Fruit fly (Drosophila melanogaster) whole organism, embryonic: ENCODE data around the gene Ripalpha.
A peak's percentile ranks its signal among the peaks of the same experiment; 100 is the strongest.

Source experiments
- Atf-2 ChIP-seq: fragments of 200-800 bp; sonication (Bioruptor generic); optimal IDR thresholded peaks from 2 replicates; lab custom pipeline; 2016; ENCODE audit warnings: missing biosample characterization, missing genetic modification characterization
- Atf3 ChIP-seq: fragments of 200-800 bp; sonication (Bioruptor generic); optimal IDR thresholded peaks from 3 replicates; lab custom pipeline; 2016; ENCODE audit warnings: missing biosample characterization, missing genetic modification characterization
- Bgb ChIP-seq: fragments of 200-800 bp; sonication (Bioruptor generic); IDR thresholded peaks from 2 replicates; pipeline ENCODE4 v1.3.6; 2022; ENCODE audit warnings: missing biosample characterization, missing genetic modification characterization; ENCODE audit not compliant: partially characterized antibody
- CG10267 ChIP-seq: fragments of 200-800 bp; sonication (Bioruptor generic); optimal IDR thresholded peaks from 2 replicates; lab custom pipeline; 2018; ENCODE audit warnings: missing biosample characterization, mild to moderate bottlenecking, missing genetic modification characterization, moderate library complexity
- CG10654 ChIP-seq: fragments of 200-800 bp; sonication (Bioruptor generic); optimal IDR thresholded peaks from 2 replicates; lab custom pipeline; 2016; ENCODE audit warnings: missing biosample characterization, missing genetic modification characterization
- CG11696 ChIP-seq: fragments of 200-800 bp; sonication (Bioruptor generic); IDR thresholded peaks from 2 replicates; pipeline ENCODE4 v1.3.6; 2022; ENCODE audit warnings: missing biosample characterization, missing genetic modification characterization
- CG12391 ChIP-seq: fragments of 200-800 bp; sonication (Bioruptor generic); optimal IDR thresholded peaks from 3 replicates; lab custom pipeline; 2018; ENCODE audit warnings: missing biosample characterization, mild to moderate bottlenecking, missing genetic modification characterization, moderate library complexity
- CG13123 ChIP-seq: fragments of 200-800 bp; sonication (Bioruptor generic); optimal IDR thresholded peaks from 2 replicates; lab custom pipeline; 2016; ENCODE audit warnings: missing biosample characterization, missing genetic modification characterization
- CG13775 ChIP-seq: fragments of 200-800 bp; sonication (Bioruptor generic); optimal IDR thresholded peaks from 3 replicates; lab custom pipeline; 2017; ENCODE audit warnings: missing biosample characterization, mild to moderate bottlenecking, missing genetic modification characterization
- CG14050 ChIP-seq: fragments of 200-800 bp; sonication (Bioruptor generic); IDR thresholded peaks from 3 replicates; pipeline ENCODE4 v1.3.6; 2022; ENCODE audit warnings: missing biosample characterization, missing genetic modification characterization
- CG17829 ChIP-seq: fragments of 200-800 bp; optimal IDR thresholded peaks from 2 replicates; lab custom pipeline; 2019; ENCODE audit warnings: missing biosample characterization, mild to moderate bottlenecking, missing genetic modification characterization, moderate library complexity
- CG2120 ChIP-seq: fragments of 200-800 bp; sonication (Bioruptor generic); optimal IDR thresholded peaks from 3 replicates; lab custom pipeline; 2016; ENCODE audit warnings: missing biosample characterization, missing genetic modification characterization
- CG34422 ChIP-seq: fragments of 200-800 bp; sonication (Bioruptor generic); IDR thresholded peaks from 3 replicates; pipeline ENCODE4 v1.3.6; 2022; ENCODE audit warnings: missing biosample characterization, missing genetic modification characterization
- CG3838 ChIP-seq: fragments of 200-800 bp; sonication (Bioruptor generic); optimal IDR thresholded peaks from 3 replicates; lab custom pipeline; 2016; ENCODE audit warnings: missing biosample characterization, missing genetic modification characterization
- CG3847 ChIP-seq: fragments of 200-800 bp; sonication (Bioruptor generic); IDR thresholded peaks from 2 replicates; pipeline ENCODE4 v1.3.6; 2022; ENCODE audit warnings: missing biosample characterization, missing genetic modification characterization
- CG42726 ChIP-seq: fragments of 200-800 bp; sonication (Bioruptor generic); IDR thresholded peaks from 2 replicates; pipeline ENCODE4 v1.3.6; 2022; ENCODE audit warnings: missing biosample characterization, missing genetic modification characterization; ENCODE audit not compliant: partially characterized antibody
- CG6175 ChIP-seq: fragments of 200-800 bp; sonication (Bioruptor generic); IDR thresholded peaks from 3 replicates; pipeline ENCODE4 v1.3.6; 2022; ENCODE audit warnings: missing biosample characterization, missing genetic modification characterization
- CG6254 ChIP-seq: fragments of 200-800 bp; sonication (Bioruptor generic); optimal IDR thresholded peaks from 3 replicates; lab custom pipeline; 2017; ENCODE audit warnings: mild to moderate bottlenecking, missing biosample characterization, missing genetic modification reagents, missing genetic modification characterization
- CG7357 ChIP-seq: fragments of 200-800 bp; sonication (Bioruptor generic); IDR thresholded peaks from 3 replicates; pipeline ENCODE4 v1.3.6; 2022; ENCODE audit warnings: missing biosample characterization, missing genetic modification characterization
- CG7928 ChIP-seq: fragments of 200-800 bp; sonication (Bioruptor generic); optimal IDR thresholded peaks from 2 replicates; lab custom pipeline; 2017; ENCODE audit warnings: missing biosample characterization, mild to moderate bottlenecking, missing genetic modification characterization
- Dp ChIP-seq: fragments of 200-800 bp; sonication (Bioruptor generic); optimal IDR thresholded peaks from 2 replicates; lab custom pipeline; 2018; ENCODE audit warnings: missing biosample characterization, mild to moderate bottlenecking, missing genetic modification characterization, moderate library complexity
- GATAe ChIP-seq: fragments of 200-800 bp; sonication (Bioruptor generic); conservative IDR thresholded peaks from 2 replicates; pipeline ENCODE4 v1.3.6; 2022; ENCODE audit warnings: missing biosample characterization, missing genetic modification characterization
- H2.0 ChIP-seq: fragments of 200-800 bp; sonication (Bioruptor generic); IDR thresholded peaks from 2 replicates; pipeline ENCODE4 v1.3.6; 2022; ENCODE audit warnings: missing biosample characterization, missing genetic modification characterization
- Hand ChIP-seq: fragments of 200-800 bp; sonication (Bioruptor generic); optimal IDR thresholded peaks from 2 replicates; lab custom pipeline; 2017; ENCODE audit warnings: mild to moderate bottlenecking, missing biosample characterization, missing genetic modification reagents, missing genetic modification characterization
- Med ChIP-seq: fragments of 200-800 bp; sonication (Bioruptor generic); peaks from one replicate; lab custom pipeline; 2016; ENCODE audit warnings: missing biosample characterization, missing genetic modification characterization, mild to moderate bottlenecking, inconsistent platforms, moderate library complexity
- Nf-YB ChIP-seq: fragments of 200-800 bp; sonication (Bioruptor generic); optimal IDR thresholded peaks from 3 replicates; lab custom pipeline; 2019; ENCODE audit warnings: missing biosample characterization, mild to moderate bottlenecking, missing genetic modification characterization, moderate library complexity
- Rfx ChIP-seq: fragments of 200-800 bp; sonication (Bioruptor generic); IDR thresholded peaks from 2 replicates; pipeline ENCODE4 v1.3.6; 2022; ENCODE audit warnings: missing biosample characterization, missing genetic modification characterization
- ase ChIP-seq: fragments of 200-800 bp; sonication (Bioruptor generic); IDR thresholded peaks from 3 replicates; pipeline ENCODE4 v1.3.6; 2022; ENCODE audit warnings: missing biosample characterization, missing genetic modification characterization
- az2 ChIP-seq: fragments of 200-800 bp; sonication (Bioruptor generic); optimal IDR thresholded peaks from 3 replicates; lab custom pipeline; 2016; ENCODE audit warnings: missing biosample characterization, missing genetic modification characterization
- cg ChIP-seq: fragments of 200-800 bp; sonication (Bioruptor generic); optimal IDR thresholded peaks from 3 replicates; lab custom pipeline; 2019; ENCODE audit warnings: missing biosample characterization, mild to moderate bottlenecking, missing genetic modification characterization, moderate library complexity
- chm ChIP-seq: fragments of 200-800 bp; sonication (Bioruptor generic); IDR thresholded peaks from 2 replicates; pipeline ENCODE4 v1.3.6; 2022; ENCODE audit warnings: missing biosample characterization, missing genetic modification characterization
- ci ChIP-seq: fragments of 200-800 bp; sonication (Bioruptor generic); IDR thresholded peaks from 3 replicates; pipeline ENCODE4 v1.3.6; 2022; ENCODE audit warnings: missing biosample characterization, missing genetic modification characterization
- fd64A ChIP-seq: fragments of 200-800 bp; sonication (Bioruptor generic); optimal IDR thresholded peaks from 3 replicates; lab custom pipeline; 2018; ENCODE audit warnings: missing biosample characterization, mild to moderate bottlenecking, missing genetic modification characterization
- fru ChIP-seq: fragments of >200 bp; optimal IDR thresholded peaks from 2 replicates; lab custom pipeline; 2017
- fu2 ChIP-seq: fragments of 200-800 bp; sonication (Bioruptor generic); optimal IDR thresholded peaks from 2 replicates; lab custom pipeline; 2016; ENCODE audit warnings: missing biosample characterization, missing genetic modification characterization
- gcm ChIP-seq: fragments of 200-800 bp; sonication (Bioruptor generic); optimal IDR thresholded peaks from 2 replicates; lab custom pipeline; 2019; ENCODE audit warnings: missing biosample characterization, mild to moderate bottlenecking, missing genetic modification characterization, moderate library complexity
- gfzf ChIP-seq: fragments of 200-800 bp; sonication (Bioruptor generic); optimal IDR thresholded peaks from 2 replicates; lab custom pipeline; 2016; ENCODE audit warnings: missing biosample characterization, mild to moderate bottlenecking, missing genetic modification characterization, moderate library complexity
- gsb ChIP-seq: fragments of 200-800 bp; sonication (Bioruptor generic); IDR thresholded peaks from 2 replicates; pipeline ENCODE4 v1.3.6; 2022; ENCODE audit warnings: missing biosample characterization, missing genetic modification characterization
- knrl ChIP-seq: fragments of 200-800 bp; sonication (Bioruptor generic); IDR thresholded peaks from 3 replicates; pipeline ENCODE4 v1.3.6; 2022; ENCODE audit warnings: missing biosample characterization, missing genetic modification characterization; ENCODE audit not compliant: partially characterized antibody
- lbe ChIP-seq: fragments of 200-800 bp; sonication (Bioruptor generic); optimal IDR thresholded peaks from 2 replicates; lab custom pipeline; 2016; ENCODE audit warnings: missing biosample characterization, mild to moderate bottlenecking, missing genetic modification characterization
- lmd ChIP-seq: fragments of 200-800 bp; sonication (Bioruptor generic); IDR thresholded peaks from 2 replicates; pipeline ENCODE4 v1.3.6; 2022; ENCODE audit warnings: missing biosample characterization, missing genetic modification characterization
- pnt ChIP-seq: fragments of 200-800 bp; sonication (Bioruptor generic); optimal IDR thresholded peaks from 3 replicates; lab custom pipeline; 2016; ENCODE audit warnings: missing biosample characterization, missing genetic modification characterization
- rib ChIP-seq: fragments of 200-800 bp; sonication (Bioruptor generic); IDR thresholded peaks from 2 replicates; pipeline ENCODE4 v1.3.6; 2022; ENCODE audit warnings: missing biosample characterization, missing genetic modification characterization
- shn ChIP-seq: fragments of 200-800 bp; sonication (Bioruptor generic); optimal IDR thresholded peaks from 3 replicates; lab custom pipeline; 2016; ENCODE audit warnings: missing biosample characterization, missing genetic modification characterization
- sim ChIP-seq: fragments of 200-800 bp; sonication (Bioruptor generic); IDR thresholded peaks from 2 replicates; pipeline ENCODE4 v1.3.6; 2022; ENCODE audit warnings: missing biosample characterization, missing genetic modification characterization
- sna ChIP-seq: fragments of 200-800 bp; sonication (Bioruptor generic); IDR thresholded peaks from 2 replicates; pipeline ENCODE4 v1.3.6; 2022; ENCODE audit warnings: missing biosample characterization, missing genetic modification characterization; ENCODE audit not compliant: partially characterized antibody
- sqz ChIP-seq: fragments of 200-800 bp; sonication (Bioruptor generic); optimal IDR thresholded peaks from 3 replicates; lab custom pipeline; 2018; ENCODE audit warnings: missing biosample characterization, mild to moderate bottlenecking, missing genetic modification characterization
- stwl ChIP-seq: fragments of 200-800 bp; sonication (Bioruptor generic); optimal IDR thresholded peaks from 3 replicates; lab custom pipeline; 2018; ENCODE audit warnings: missing biosample characterization, mild to moderate bottlenecking, missing genetic modification characterization, moderate library complexity
- tup ChIP-seq: fragments of 200-800 bp; sonication (Bioruptor generic); optimal IDR thresholded peaks from 2 replicates; lab custom pipeline; 2016; ENCODE audit warnings: missing biosample characterization, mild to moderate bottlenecking, missing genetic modification characterization, moderate library complexity
- zfh1 ChIP-seq: fragments of 200-800 bp; sonication (Bioruptor generic); IDR thresholded peaks from 3 replicates; pipeline ENCODE4 v1.3.6; 2022; ENCODE audit warnings: missing biosample characterization, missing genetic modification characterization

Ripalpha gene

DNA sequence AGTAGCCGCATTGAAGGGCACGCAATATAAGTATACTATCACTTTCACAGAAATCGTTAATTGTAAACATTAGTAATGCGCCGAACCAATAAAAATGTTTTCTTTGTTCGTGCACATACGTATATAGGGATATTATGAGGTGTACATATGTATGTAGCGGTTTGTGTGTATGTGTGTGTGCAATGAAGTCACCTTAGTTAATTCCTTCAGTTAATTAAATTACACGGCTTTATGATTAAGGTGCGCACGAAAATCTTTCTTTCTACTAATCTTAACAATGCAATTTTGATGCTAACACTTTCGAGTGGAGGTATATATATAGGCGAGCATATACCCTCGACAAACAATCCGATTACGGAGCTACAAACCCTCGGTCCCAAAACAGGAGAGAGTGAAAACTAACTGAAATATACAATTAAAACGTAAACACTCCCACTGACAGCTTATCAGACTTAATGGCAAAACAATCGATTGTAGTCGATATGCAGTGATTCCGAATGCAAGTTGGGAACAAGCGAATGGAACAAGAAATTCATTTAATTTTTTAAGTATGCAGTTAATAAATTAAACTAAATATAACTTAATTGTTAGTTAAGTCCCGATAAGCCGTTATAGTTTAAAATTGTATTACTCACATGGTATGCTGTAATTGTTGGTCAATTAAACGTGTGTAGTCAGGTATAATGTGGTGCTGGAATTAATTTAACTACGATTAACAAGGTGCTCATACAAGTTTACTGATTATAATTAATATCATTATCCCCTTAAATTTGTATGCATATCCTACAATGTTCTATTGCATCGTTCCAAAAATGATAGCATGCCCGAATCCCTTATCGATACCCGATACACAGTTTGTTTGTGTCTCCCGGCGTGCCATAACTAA, 20.0 kb upstream of the Ripalpha start, which contains the start of the genes Npc1a and Prosalpha6 (continued):
- TF ChIP-seq gfzf (GFP tag; lab: Kevin White, UChicago) (peak; percentile 8), rib (GFP tag; lab: Robert Waterston, UW) (no peak), pnt (GFP tag; lab: Kevin White, UChicago) (no peak), tup (GFP tag; lab: Kevin White, UChicago) (no peak), CG11696 (GFP tag; lab: Robert Waterston, UW) (no peak), chm (GFP tag; lab: Robert Waterston, UW) (0 out of 2 replicates have a peak, but pooled peaks have one; percentile 10), ci (no peak), Rfx (no peak), CG3847 (GFP tag; lab: Robert Waterston, UW) (no peak), Bgb (GFP tag; lab: Robert Waterston, UW) (peak; percentile 62), sqz (no peak), sna (GFP tag; lab: Robert Waterston, UW) (0 out of 2 replicates have a peak, but pooled peaks have one; percentile 43), stwl (tag; lab: Kevin White, UChicago) (peak; percentile 34), Hand (GFP tag; lab: Kevin White, UChicago) (no peak), CG6254 (peak; percentile 53), lmd (GFP tag; lab: Robert Waterston, UW) (no peak), fu2 (GFP tag; lab: Kevin White, UChicago) (no peak), fd64A (GFP tag; lab: Kevin White, UChicago) (no peak), CG7928 (GFP tag; lab: Kevin White, UChicago) (no peak), zfh1 (GFP tag; lab: Robert Waterston, UW) (no peak), GATAe (GFP tag; lab: Robert Waterston, UW) (no peak), CG12391 (tag; lab: Kevin White, UChicago) (peak; percentile 55), CG3838 (GFP tag; lab: Kevin White, UChicago) (no peak), CG34422 (peak; percentile 34; the same call in 1 of the 3 replicates), CG17829 (tag; lab: Kevin White, UChicago) (peak; percentile 31), fru (lab: Kevin White, UChicago) (no peak), Dp (GFP tag; lab: Kevin White, UChicago) (peak; percentile 23), Med (peak; percentile 79), cg (GFP tag; lab: Kevin White, UChicago) (peak; percentile 69), CG6175 (GFP tag; lab: Robert Waterston, UW) (no peak), CG13123 (no peak), ase (no peak), Atf-2 (GFP tag; lab: Kevin White, UChicago) (no peak), sim (GFP tag; lab: Robert Waterston, UW) (no peak), CG42726 (GFP tag; lab: Robert Waterston, UW) (no peak), Atf3 (no peak), knrl (GFP tag; lab: Robert Waterston, UW) (peak; percentile 74), gcm (GFP tag; lab: Kevin White, UChicago) (no peak), CG7357 (no peak), CG2120 (GFP tag; lab: Kevin White, UChicago) (peak; percentile 36), az2 (GFP tag; lab: Kevin White, UChicago) (no peak), CG10654 (no peak), CG13775 (GFP tag; lab: Kevin White, UChicago) (peak; percentile 28), Nf-YB (no peak), H2.0 (GFP tag; lab: Robert Waterston, UW) (no peak), CG14050 (GFP tag; lab: Robert Waterston, UW) (no peak), shn (GFP tag; lab: Kevin White, UChicago) (no peak), CG10267 (tag; lab: Kevin White, UChicago) (peak; percentile 20), lbe (GFP tag; lab: Kevin White, UChicago) (no peak), gsb (GFP tag; lab: Robert Waterston, UW) (no peak)
